Fruit fly (Drosophila melanogaster) whole organism, wandering third instar larva: ENCODE measurements around the gene Appl.

Source experiments
- br ChIP-seq: fragments of 200-800 bp; sonication (Bioruptor generic); optimal IDR thresholded peaks from 2 replicates; lab custom pipeline; 2016; ENCODE audit warnings: missing biosample characterization, missing genetic modification characterization
- tai ChIP-seq: sonication (Bioruptor generic); optimal IDR thresholded peaks from 2 replicates; lab custom pipeline; 2016; ENCODE audit warnings: missing biosample characterization, missing genetic modification characterization

dm6 chrX:617477-617795, 87.1 kb downstream of the Appl start:
- TF ChIP-seq br (GFP tag; lab: Kevin White, UChicago) (no peak), tai (no peak)
